Worm (Caenorhabditis elegans): Measurements from ENCODE around the gene nsph-3.1.
A peak's percentile ranks its signal among the peaks of the same experiment; 100 is the strongest.

The nsph-3.1 gene

DNA sequence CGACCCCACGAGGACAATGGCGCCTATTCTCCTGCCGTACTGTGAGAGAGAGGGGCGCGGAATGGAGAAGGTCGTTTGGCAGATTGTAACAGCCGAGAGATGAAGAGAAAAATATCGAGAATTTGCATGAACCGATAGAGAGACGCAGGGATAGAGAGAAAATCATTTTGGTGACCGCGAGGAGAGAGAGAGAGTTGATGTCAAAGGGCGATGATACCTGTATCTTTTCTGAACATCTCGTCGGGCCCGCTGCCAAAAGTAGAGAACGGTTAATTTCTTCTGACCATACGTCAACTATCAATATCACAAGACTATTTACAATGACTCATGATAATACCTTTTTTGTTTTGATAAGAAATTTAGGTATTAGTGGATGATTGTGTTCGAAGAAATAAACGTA lies 26.4 kb downstream of the nsph-3.1 start (continued):
- TF ChIP-seq lin-38 (GFP tag; IDR thresholded peaks at IDR 0.05) (no peak), unc-62 (GFP tag; optimal IDR thresholded peaks at IDR 0.05 in 1 of 2) (no peak), unc-62 (tag; optimal IDR thresholded peaks at IDR 0.05) (no peak), unc-39 (tag; optimal IDR thresholded peaks at IDR 0.05) (no peak), daf-19 (GFP tag; conservative IDR thresholded peaks at IDR 0.05) (no peak), jun-1 (tag; optimal IDR thresholded peaks at IDR 0.05) (no peak), F49E8.2 (tag; optimal IDR thresholded peaks at IDR 0.05; ENCODE audit: borderline replicate concordance) (no peak), lin-29 (GFP tag; IDR thresholded peaks at IDR 0.05) (no peak), lin-15B (tag; optimal IDR thresholded peaks at IDR 0.05) (no peak), egl-27 (tag; optimal IDR thresholded peaks at IDR 0.05) (no peak), nhr-28 (tag; optimal IDR thresholded peaks at IDR 0.05) (peak; percentile 70), mdt-29 (GFP tag; IDR thresholded peaks at IDR 0.05) (no peak), daf-8 (GFP tag; IDR thresholded peaks at IDR 0.05) (no peak), zip-11 (GFP tag; IDR thresholded peaks at IDR 0.05) (no peak), madf-5 (GFP tag; IDR thresholded peaks at IDR 0.05) (no peak), nhr-10 (tag; optimal IDR thresholded peaks at IDR 0.05) (no peak), egl-43 (GFP tag; IDR thresholded peaks at IDR 0.05) (no peak), R02D3.7 (tag; optimal IDR thresholded peaks at IDR 0.05) (no peak), unc-130 (GFP tag; optimal IDR thresholded peaks at IDR 0.05) (no peak), D1046.2 (GFP tag; IDR thresholded peaks at IDR 0.05) (0 out of 2 replicates have a peak, but pooled peaks have one; percentile 33), ces-1 (GFP tag; optimal IDR thresholded peaks at IDR 0.05) (no peak), nhr-102 (tag; optimal IDR thresholded peaks at IDR 0.05) (no peak), zfp-2 (tag; optimal IDR thresholded peaks at IDR 0.05) (no peak), F10B5.3 (tag; optimal IDR thresholded peaks at IDR 0.05) (no peak), ZK546.5 (tag; optimal IDR thresholded peaks at IDR 0.05) (no peak), pqm-1 (tag; optimal IDR thresholded peaks at IDR 0.05) (no peak), vab-7 (GFP tag; IDR thresholded peaks at IDR 0.05) (no peak), ztf-7 (tag; optimal IDR thresholded peaks at IDR 0.05) (no peak), zfp-3 (GFP tag; conservative IDR thresholded peaks at IDR 0.05) (no peak), Y105C5A.15 (GFP tag; IDR thresholded peaks at IDR 0.05) (no peak), hif-1 (tag; optimal IDR thresholded peaks at IDR 0.05) (no peak), F37D6.2 (tag; optimal IDR thresholded peaks at IDR 0.05) (no peak), ama-1 (optimal IDR thresholded peaks at IDR 0.05) (no peak), mep-1 (tag; optimal IDR thresholded peaks at IDR 0.05) (peak; percentile 66), skn-1 (tag; optimal IDR thresholded peaks at IDR 0.05) (no peak), madf-9 (GFP tag; conservative IDR thresholded peaks at IDR 0.05) (no peak), F26F4.8 (GFP tag; conservative IDR thresholded peaks at IDR 0.05) (no peak), ceh-20 (GFP tag; IDR thresholded peaks at IDR 0.05) (peak; percentile 36; the same call in 1 of the 2 replicates)

DNA sequence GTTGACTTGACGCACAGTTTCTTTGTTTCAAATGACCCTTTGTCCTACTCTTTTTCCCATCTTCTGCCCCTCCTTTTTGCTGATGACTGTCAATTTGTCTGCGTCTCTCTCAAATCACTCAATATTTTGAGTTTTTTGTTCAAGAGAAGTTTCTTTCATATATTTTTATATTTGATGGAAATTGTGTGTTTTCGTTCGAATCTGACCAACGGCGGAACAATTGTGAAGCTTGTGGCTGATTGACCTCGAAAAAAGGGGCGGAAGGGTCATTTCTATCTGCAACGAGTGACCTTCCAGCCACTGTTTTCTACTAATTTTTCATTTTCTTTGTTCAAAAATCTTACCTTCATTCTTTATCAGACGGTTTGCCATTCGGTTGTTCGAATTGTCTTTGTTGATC lies 29.0 kb downstream of the nsph-3.1 start:
- no peak for TF ChIP-seq ztf-11 (tag; optimal IDR thresholded peaks at IDR 0.05)
- TF ChIP-seq spr-1 (tag; optimal IDR thresholded peaks at IDR 0.05): no peak
- TF ChIP-seq mxl-3 (GFP tag; optimal IDR thresholded peaks at IDR 0.05): no peak
- no peak for TF ChIP-seq zip-11 (GFP tag; IDR thresholded peaks at IDR 0.05)
- TF ChIP-seq ztf-7 (tag; optimal IDR thresholded peaks at IDR 0.05): no peak
- TF ChIP-seq hlh-11 (tag; optimal IDR thresholded peaks at IDR 0.05): no peak
- TF ChIP-seq Y105C5A.15 (GFP tag; IDR thresholded peaks at IDR 0.05): no peak
- TF ChIP-seq fos-1 (tag; optimal IDR thresholded peaks at IDR 0.05): no peak
- TF ChIP-seq unc-62 (GFP tag; optimal IDR thresholded peaks at IDR 0.05 in 1 of 2): no peak
- no peak for TF ChIP-seq unc-62 (tag; optimal IDR thresholded peaks at IDR 0.05)
- no peak for TF ChIP-seq D1046.2 (GFP tag; IDR thresholded peaks at IDR 0.05)
- TF ChIP-seq lin-13 (GFP tag; optimal IDR thresholded peaks at IDR 0.05): no peak
- TF ChIP-seq ceh-82 (tag; optimal IDR thresholded peaks at IDR 0.05): no peak
- no peak for TF ChIP-seq nhr-6 (tag; optimal IDR thresholded peaks at IDR 0.05)
- TF ChIP-seq lim-7 (GFP tag; IDR thresholded peaks at IDR 0.05): no peak
- no peak for TF ChIP-seq ceh-44 (GFP tag; IDR thresholded peaks at IDR 0.05)
- TF ChIP-seq ZK546.5 (tag; optimal IDR thresholded peaks at IDR 0.05): no peak
- TF ChIP-seq dmd-9 (GFP tag; IDR thresholded peaks at IDR 0.05): no peak
- TF ChIP-seq zfp-2 (tag; optimal IDR thresholded peaks at IDR 0.05): no peak
- no peak for TF ChIP-seq T20F7.1 (GFP tag; optimal IDR thresholded peaks at IDR 0.05)
